Fruit fly (Drosophila melanogaster) whole organism, pupa: ENCODE data around the gene Hat1.

Experiments used
- CG17806 ChIP-seq: fragments of 200-800 bp; sonication (Bioruptor generic); optimal IDR thresholded peaks from 2 replicates; lab custom pipeline; 2018; ENCODE audit warnings: missing biosample characterization, mild to moderate bottlenecking, missing genetic modification characterization, moderate library complexity
- CG32121 ChIP-seq: fragments of 200-800 bp; sonication (Bioruptor generic); IDR thresholded peaks from 2 replicates; pipeline ENCODE4 v1.3.6; 2022; ENCODE audit warnings: missing biosample characterization, missing genetic modification characterization
- CG9948 ChIP-seq: fragments of 200-800 bp; sonication (Bioruptor generic); optimal IDR thresholded peaks from 2 replicates; lab custom pipeline; 2018; ENCODE audit warnings: missing biosample characterization, mild to moderate bottlenecking, missing genetic modification characterization, moderate library complexity
- Ets98B ChIP-seq: fragments of 200-800 bp; sonication (Bioruptor generic); IDR thresholded peaks from 2 replicates; pipeline ENCODE4 v1.3.6; 2022; ENCODE audit warnings: missing biosample characterization, missing genetic modification characterization
- rn ChIP-seq: fragments of 200-800 bp; sonication (Bioruptor generic); IDR thresholded peaks from 2 replicates; pipeline ENCODE4 v1.3.6; 2022; ENCODE audit warnings: missing biosample characterization, missing genetic modification characterization

dm6 chr3R:5801703-5802436, 12.7 kb upstream of the Hat1 start, which contains the start of gene CG11000:
- TF ChIP-seq CG17806: no peak
- no peak for TF ChIP-seq rn (GFP tag; lab: Robert Waterston, UW)
- TF ChIP-seq CG32121 (GFP tag; lab: Robert Waterston, UW): no peak
- no peak for TF ChIP-seq Ets98B (GFP tag; lab: Robert Waterston, UW)
- no peak for TF ChIP-seq CG9948 (tag; lab: Kevin White, UChicago)
